Worm (Caenorhabditis elegans) whole organism, L2 larva: Measurements from ENCODE around the gene unc-39.

ENCODE experiments used
- ceh-16 ChIP-seq: fragments of 150-350 bp; optimal IDR thresholded peaks from 2 replicates; lab custom pipeline; 2014; ENCODE audit warnings: missing biosample characterization, missing genetic modification characterization
- elt-3 ChIP-seq: sonication (generic microtip); optimal IDR thresholded peaks from 2 replicates; lab custom pipeline; 2017; ENCODE audit warnings: missing biosample characterization, missing genetic modification characterization
- fos-1 ChIP-seq: fragments of 150-350 bp; optimal IDR thresholded peaks from 2 replicates; lab custom pipeline; 2014; ENCODE audit warnings: missing biosample characterization, missing genetic modification characterization
- unc-62 ChIP-seq: fragments of 150-350 bp; optimal IDR thresholded peaks from 2 replicates; lab custom pipeline; 2014; ENCODE audit warnings: missing biosample characterization, missing genetic modification reagents, missing genetic modification characterization

DNA sequence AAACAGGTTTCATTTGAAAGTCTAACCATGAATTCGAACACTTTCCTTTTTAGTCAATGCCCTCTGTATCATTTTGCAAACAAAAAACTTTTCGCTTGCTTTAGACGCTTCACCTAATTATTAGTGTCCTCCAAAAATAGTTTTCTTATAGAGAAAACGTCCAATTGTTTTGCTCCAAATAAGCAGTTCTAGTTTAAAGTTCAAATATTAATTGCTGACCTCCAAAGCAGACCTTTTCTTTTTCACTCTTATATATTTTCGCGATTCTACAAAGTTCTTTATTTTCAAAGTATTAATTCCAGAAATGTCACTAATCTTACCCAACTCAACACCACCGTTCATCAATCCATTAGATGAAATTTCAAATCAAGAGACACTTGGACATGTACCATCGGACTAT lies 35.9 kb downstream of the unc-39 start, which contains the start of gene gnrr-2:
- TF ChIP-seq fos-1 (no peak), unc-62 (GFP tag; lab: Kevin White, UChicago) (no peak), ceh-16 (tag; lab: Kevin White, UChicago) (no peak), elt-3 (tag; lab: Kevin White, UChicago) (no peak)
